Fruit fly (Drosophila melanogaster) whole organism, embryonic: ENCODE data around the gene Gr32a.

Source experiments
- Abd-B ChIP-seq: fragments of 200-800 bp; sonication (Bioruptor generic); optimal IDR thresholded peaks from 2 replicates; lab custom pipeline; 2018; ENCODE audit warnings: missing biosample characterization, mild to moderate bottlenecking, missing genetic modification characterization, moderate library complexity
- Atf6 ChIP-seq: fragments of 200-800 bp; sonication (Bioruptor generic); IDR thresholded peaks from 2 replicates; pipeline ENCODE4 v1.3.6; 2022; ENCODE audit warnings: missing biosample characterization, missing genetic modification characterization
- CG10147 ChIP-seq: fragments of 200-800 bp; sonication (Bioruptor generic); optimal IDR thresholded peaks from 2 replicates; lab custom pipeline; 2019; ENCODE audit warnings: missing biosample characterization, mild to moderate bottlenecking, missing genetic modification characterization, moderate library complexity
- CG11093 ChIP-seq: fragments of 200-800 bp; sonication (Bioruptor generic); IDR thresholded peaks from 3 replicates; pipeline ENCODE4 v1.3.6; 2022; ENCODE audit warnings: missing biosample characterization, missing genetic modification characterization
- CG11398 ChIP-seq: fragments of 200-800 bp; sonication (Bioruptor generic); optimal IDR thresholded peaks from 2 replicates; lab custom pipeline; 2016; ENCODE audit warnings: missing biosample characterization, missing genetic modification characterization
- CG11456 ChIP-seq: fragments of 200-800 bp; sonication (Bioruptor generic); IDR thresholded peaks from 3 replicates; pipeline ENCODE4 v1.3.6; 2022; ENCODE audit warnings: missing biosample characterization, missing genetic modification characterization
- CG11560 ChIP-seq: fragments of 200-800 bp; sonication (Bioruptor generic); IDR thresholded peaks from 3 replicates; pipeline ENCODE4 v1.3.6; 2022; ENCODE audit warnings: missing biosample characterization, missing genetic modification characterization
- CG12659 ChIP-seq: fragments of 200-800 bp; sonication (Bioruptor generic); optimal IDR thresholded peaks from 3 replicates; lab custom pipeline; 2017; ENCODE audit warnings: mild to moderate bottlenecking, missing biosample characterization, missing genetic modification reagents, missing genetic modification characterization
- CG12744 ChIP-seq: fragments of 200-800 bp; sonication (Bioruptor generic); optimal IDR thresholded peaks from 2 replicates; lab custom pipeline; 2016; ENCODE audit warnings: missing biosample characterization, missing genetic modification characterization
- CG13424 ChIP-seq: fragments of 200-800 bp; sonication (Bioruptor generic); optimal IDR thresholded peaks from 2 replicates; lab custom pipeline; 2019; ENCODE audit warnings: missing biosample characterization, mild to moderate bottlenecking, missing genetic modification characterization, moderate library complexity
- CG14667 ChIP-seq: fragments of 200-800 bp; sonication (Bioruptor generic); IDR thresholded peaks from 2 replicates; pipeline ENCODE4 v1.3.6; 2022; ENCODE audit warnings: missing biosample characterization, missing genetic modification characterization
- CG15514 ChIP-seq: fragments of 200-800 bp; sonication (Bioruptor generic); optimal IDR thresholded peaks from 3 replicates; lab custom pipeline; 2017; ENCODE audit warnings: missing biosample characterization, missing genetic modification characterization, mild to moderate bottlenecking, moderate library complexity, missing genetic modification reagents
- CG16779 ChIP-seq: fragments of 200-800 bp; sonication (Bioruptor generic); IDR thresholded peaks from 2 replicates; pipeline ENCODE4 v1.3.6; 2022; ENCODE audit warnings: missing biosample characterization, missing genetic modification characterization
- CG16815 ChIP-seq: fragments of 200-800 bp; sonication (Bioruptor generic); optimal IDR thresholded peaks from 3 replicates; lab custom pipeline; 2017; ENCODE audit warnings: missing biosample characterization, mild to moderate bottlenecking, missing genetic modification characterization
- CG18262 ChIP-seq: fragments of 200-800 bp; optimal IDR thresholded peaks from 3 replicates; lab custom pipeline; 2019; ENCODE audit warnings: missing biosample characterization, mild to moderate bottlenecking, missing genetic modification characterization, moderate library complexity
- CG2129 ChIP-seq: fragments of 200-800 bp; sonication (Bioruptor generic); IDR thresholded peaks from 2 replicates; pipeline ENCODE4 v1.3.6; 2022; ENCODE audit warnings: missing biosample characterization, missing genetic modification characterization; ENCODE audit not compliant: partially characterized antibody
- CG30403 ChIP-seq: fragments of 200-800 bp; sonication (Bioruptor generic); optimal IDR thresholded peaks from 3 replicates; lab custom pipeline; 2016; ENCODE audit warnings: missing biosample characterization, missing genetic modification characterization
- CG4282 ChIP-seq: fragments of 200-800 bp; sonication (Bioruptor generic); optimal IDR thresholded peaks from 2 replicates; lab custom pipeline; 2016; ENCODE audit warnings: missing biosample characterization, missing genetic modification characterization
- CG4404 ChIP-seq: fragments of 200-800 bp; sonication (Bioruptor generic); IDR thresholded peaks from 2 replicates; pipeline ENCODE4 v1.3.6; 2022; ENCODE audit warnings: missing biosample characterization, missing genetic modification characterization
- CG6254 ChIP-seq: fragments of 200-800 bp; sonication (Bioruptor generic); optimal IDR thresholded peaks from 3 replicates; lab custom pipeline; 2017; ENCODE audit warnings: mild to moderate bottlenecking, missing biosample characterization, missing genetic modification reagents, missing genetic modification characterization
- CG6272 ChIP-seq: fragments of 200-800 bp; sonication (Bioruptor generic); IDR thresholded peaks from 2 replicates; pipeline ENCODE4 v1.3.6; 2022; ENCODE audit warnings: missing biosample characterization, missing genetic modification characterization
- CG6791 ChIP-seq: fragments of 200-800 bp; sonication (Bioruptor generic); IDR thresholded peaks from 3 replicates; pipeline ENCODE4 v1.3.6; 2022; ENCODE audit warnings: missing biosample characterization, missing genetic modification characterization; ENCODE audit not compliant: partially characterized antibody
- CG8388 ChIP-seq: fragments of 200-800 bp; sonication (Bioruptor generic); optimal IDR thresholded peaks from 2 replicates; lab custom pipeline; 2019; ENCODE audit warnings: missing biosample characterization, mild to moderate bottlenecking, missing genetic modification characterization, moderate library complexity
- D ChIP-seq, 2 experiments: fragments of 200-800 bp in 1 of 2; fragments of >200 bp in 1 of 2; sonication (Bioruptor generic) in 1 of 2; optimal IDR thresholded peaks; 2 replicates in 1 of 2; 3 replicates in 1 of 2; lab custom pipeline; 2017; ENCODE audit warnings: mild to moderate bottlenecking in 1 of 2, missing biosample characterization in 1 of 2, missing genetic modification characterization in 1 of 2, missing genetic modification reagents in 1 of 2
- Dip3 ChIP-seq: fragments of 200-800 bp; sonication (Bioruptor generic); optimal IDR thresholded peaks from 3 replicates; lab custom pipeline; 2016; ENCODE audit warnings: missing biosample characterization, missing genetic modification characterization
- Kr ChIP-seq: fragments of 200-800 bp; sonication (Bioruptor generic); optimal IDR thresholded peaks from 2 replicates; lab custom pipeline; 2017; ENCODE audit warnings: missing biosample characterization, mild to moderate bottlenecking, missing genetic modification characterization
- Oli ChIP-seq: fragments of 200-800 bp; sonication (Bioruptor generic); optimal IDR thresholded peaks from 2 replicates; lab custom pipeline; 2018; ENCODE audit warnings: missing biosample characterization, mild to moderate bottlenecking, missing genetic modification characterization, moderate library complexity
- Sry-β ChIP-seq: fragments of 200-800 bp; sonication (Bioruptor generic); optimal IDR thresholded peaks from 2 replicates; lab custom pipeline; 2018; ENCODE audit warnings: missing biosample characterization, mild to moderate bottlenecking, missing genetic modification characterization, moderate library complexity
- Stat92E ChIP-seq, 3 experiments: fragments of >200 bp in 2 of 3; fragments of 200-800 bp in 1 of 3; sonication (Bioruptor generic) in 1 of 3; optimal IDR thresholded peaks; 2 replicates each; lab custom pipeline; 2017 to 2019; ENCODE audit warnings: missing biosample characterization in 3 of 3, missing genetic modification characterization in 3 of 3, mild to moderate bottlenecking in 1 of 3, moderate library complexity in 1 of 3
- Tbp ChIP-seq: fragments of >200 bp; optimal IDR thresholded peaks from 2 replicates; lab custom pipeline; 2018; ENCODE audit warnings: missing biosample characterization, missing genetic modification characterization
- Xbp1 ChIP-seq: fragments of 200-800 bp; sonication (Bioruptor generic); optimal IDR thresholded peaks from 3 replicates; lab custom pipeline; 2016; ENCODE audit warnings: missing biosample characterization, mild to moderate bottlenecking, missing genetic modification characterization
- amos ChIP-seq: fragments of 200-800 bp; sonication (Bioruptor generic); IDR thresholded peaks from 2 replicates; pipeline ENCODE4 v1.3.6; 2022; ENCODE audit warnings: missing biosample characterization, missing genetic modification characterization; ENCODE audit not compliant: partially characterized antibody
- ara ChIP-seq: fragments of 200-800 bp; sonication (Bioruptor generic); IDR thresholded peaks from 2 replicates; pipeline ENCODE4 v1.3.6; 2022; ENCODE audit warnings: missing biosample characterization, missing genetic modification characterization
- bab2 ChIP-seq: fragments of 200-800 bp; sonication (Bioruptor generic); optimal IDR thresholded peaks from 2 replicates; lab custom pipeline; 2016; ENCODE audit warnings: missing biosample characterization, missing genetic modification characterization
- cas ChIP-seq: fragments of 200-800 bp; sonication (Bioruptor generic); IDR thresholded peaks from 2 replicates; pipeline ENCODE4 v1.3.6; 2022; ENCODE audit warnings: missing biosample characterization, missing genetic modification characterization
- dm ChIP-seq: fragments of 200-800 bp; sonication (Bioruptor generic); optimal IDR thresholded peaks from 3 replicates; lab custom pipeline; 2016; ENCODE audit warnings: missing biosample characterization, missing genetic modification characterization
- dmrt11E ChIP-seq: fragments of 200-800 bp; sonication (Bioruptor generic); optimal IDR thresholded peaks from 3 replicates; lab custom pipeline; 2018; ENCODE audit warnings: missing biosample characterization, mild to moderate bottlenecking, missing genetic modification characterization, moderate library complexity
- dpn ChIP-seq, 2 experiments: fragments of 200-800 bp; sonication (Bioruptor generic); optimal IDR thresholded peaks; 3 replicates each; lab custom pipeline; 2016; ENCODE audit warnings: missing biosample characterization in 2 of 2, missing genetic modification characterization in 2 of 2
- fd3F ChIP-seq: fragments of 200-800 bp; sonication (Bioruptor generic); optimal IDR thresholded peaks from 2 replicates; lab custom pipeline; 2018; ENCODE audit warnings: missing biosample characterization, mild to moderate bottlenecking, missing genetic modification characterization, moderate library complexity
- odd ChIP-seq: fragments of 200-800 bp; sonication (Bioruptor generic); optimal IDR thresholded peaks from 2 replicates; lab custom pipeline; 2017; ENCODE audit warnings: missing biosample characterization, mild to moderate bottlenecking, missing genetic modification characterization
- pita ChIP-seq: fragments of 200-800 bp; sonication (Bioruptor generic); optimal IDR thresholded peaks from 2 replicates; lab custom pipeline; 2017; ENCODE audit warnings: missing biosample characterization, mild to moderate bottlenecking, missing genetic modification characterization
- ranshi ChIP-seq: fragments of 200-800 bp; sonication (Bioruptor generic); IDR thresholded peaks from 2 replicates; pipeline ENCODE4 v1.3.6; 2022; ENCODE audit warnings: missing biosample characterization, missing genetic modification characterization
- ro ChIP-seq: fragments of 200-800 bp; sonication (Bioruptor generic); IDR thresholded peaks from 2 replicates; pipeline ENCODE4 v1.3.6; 2022; ENCODE audit warnings: missing biosample characterization, missing genetic modification characterization
- row ChIP-seq: fragments of 200-800 bp; sonication (Bioruptor generic); IDR thresholded peaks from 3 replicates; pipeline ENCODE4 v1.3.6; 2022; ENCODE audit warnings: missing biosample characterization, missing genetic modification characterization
- sens-2 ChIP-seq: fragments of 200-800 bp; sonication (Bioruptor generic); IDR thresholded peaks from 2 replicates; pipeline ENCODE4 v1.3.6; 2022; ENCODE audit warnings: missing biosample characterization, missing genetic modification characterization
- sim ChIP-seq: fragments of 200-800 bp; sonication (Bioruptor generic); IDR thresholded peaks from 2 replicates; pipeline ENCODE4 v1.3.6; 2022; ENCODE audit warnings: missing biosample characterization, missing genetic modification characterization
- sqz ChIP-seq: fragments of 200-800 bp; sonication (Bioruptor generic); optimal IDR thresholded peaks from 3 replicates; lab custom pipeline; 2018; ENCODE audit warnings: missing biosample characterization, mild to moderate bottlenecking, missing genetic modification characterization
- ssp ChIP-seq: fragments of 200-800 bp; sonication (Bioruptor generic); IDR thresholded peaks from 2 replicates; pipeline ENCODE4 v1.3.6; 2022; ENCODE audit warnings: missing biosample characterization, missing genetic modification characterization
- tin ChIP-seq: fragments of 200-800 bp; sonication (Bioruptor generic); optimal IDR thresholded peaks from 3 replicates; lab custom pipeline; 2016; ENCODE audit warnings: missing biosample characterization, missing genetic modification characterization
- trem ChIP-seq: fragments of 200-800 bp; optimal IDR thresholded peaks from 3 replicates; lab custom pipeline; 2019; ENCODE audit warnings: missing biosample characterization, mild to moderate bottlenecking, missing genetic modification characterization, moderate library complexity
- yki ChIP-seq: fragments of >200 bp; optimal IDR thresholded peaks from 3 replicates; lab custom pipeline; 2018

The Gr32a gene

DNA sequence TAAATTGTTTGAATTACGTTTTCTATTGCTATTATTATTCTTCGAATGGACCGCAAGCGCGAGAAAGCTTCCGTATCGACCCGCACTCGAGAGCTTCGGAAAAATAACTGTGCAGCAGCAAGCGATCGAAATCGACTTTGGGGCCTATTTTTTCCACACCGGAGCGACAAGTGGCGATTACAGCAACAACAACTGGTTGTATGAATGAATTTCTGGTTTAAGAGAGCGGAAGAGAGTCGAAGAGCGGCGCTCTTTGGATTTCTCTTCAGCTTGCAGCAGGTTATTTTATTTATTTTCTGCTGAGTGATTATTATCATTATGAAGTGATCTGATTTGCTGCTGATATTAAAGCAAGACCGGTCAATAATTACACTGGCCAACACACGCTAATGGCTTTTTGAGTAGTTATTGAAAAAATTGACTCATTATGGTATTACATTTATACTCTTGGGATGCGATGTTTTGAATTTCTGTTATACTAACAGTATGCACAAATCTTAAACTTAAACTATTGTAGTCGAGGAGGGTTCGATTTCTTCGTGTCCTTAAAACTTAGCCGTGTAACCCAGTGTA is 46.8 kb upstream of the Gr32a start, which contains the start of gene Samuel (continued):
- TF ChIP-seq CG6254 (GFP tag; lab: Kevin White, UChicago) (no peak), dpn (GFP tag; optimal IDR thresholded peaks at IDR 0.05; lab: Kevin White, UChicago) (no peak), ranshi (GFP tag; lab: Robert Waterston, UW) (no peak), fd3F (GFP tag; lab: Kevin White, UChicago) (no peak), ara (GFP tag; lab: Robert Waterston, UW) (no peak), CG11456 (GFP tag; lab: Robert Waterston, UW) (no peak), CG6272 (no peak), CG2129 (GFP tag; lab: Robert Waterston, UW) (no peak), CG16815 (GFP tag; lab: Kevin White, UChicago) (no peak), CG4282 (GFP tag; lab: Kevin White, UChicago) (no peak), CG8388 (GFP tag; lab: Kevin White, UChicago) (no peak), Abd-B (GFP tag; lab: Kevin White, UChicago) (no peak), Tbp (GFP tag; lab: Kevin White, UChicago) (no peak), row (GFP tag; lab: Robert Waterston, UW) (no peak), tin (GFP tag; lab: Kevin White, UChicago) (no peak), amos (GFP tag; lab: Robert Waterston, UW) (peak; percentile 36; the same call in 1 of the 2 replicates), dmrt11E (tag; lab: Kevin White, UChicago) (no peak), cas (GFP tag; lab: Robert Waterston, UW) (no peak), yki (peak; percentile 39), CG12659 (GFP tag; lab: Kevin White, UChicago) (peak; percentile 16), Dip3 (GFP tag; lab: Kevin White, UChicago) (no peak), Stat92E (GFP tag; optimal IDR thresholded peaks at IDR 0.05; lab: Kevin White, UChicago) (peak in 1 of 3 experiments; percentile 37), sens-2 (GFP tag; lab: Robert Waterston, UW) (peak; percentile 78), D (optimal IDR thresholded peaks at IDR 0.05; lab: Kevin White, UChicago) (no peak), D (GFP tag; optimal IDR thresholded peaks at IDR 0.05; lab: Kevin White, UChicago) (no peak), Atf6 (GFP tag; lab: Robert Waterston, UW) (no peak), sqz (GFP tag; lab: Kevin White, UChicago) (no peak), dm (no peak), bab2 (GFP tag; lab: Kevin White, UChicago) (no peak), Oli (no peak), CG14667 (no peak), ssp (GFP tag; lab: Robert Waterston, UW) (no peak), ro (GFP tag; lab: Robert Waterston, UW) (no peak), CG18262 (tag; lab: Kevin White, UChicago) (peak; percentile 23), CG10147 (no peak), CG11398 (no peak), CG6791 (GFP tag; lab: Robert Waterston, UW) (no peak), CG11093 (no peak), odd (GFP tag; lab: Kevin White, UChicago) (peak; percentile 28), CG12744 (GFP tag; lab: Kevin White, UChicago) (no peak), Sry-β (GFP tag; lab: Kevin White, UChicago) (no peak), pita (GFP tag; lab: Kevin White, UChicago) (no peak), CG4404 (GFP tag; lab: Robert Waterston, UW) (no peak), sim (GFP tag; lab: Robert Waterston, UW) (no peak), trem (tag; lab: Kevin White, UChicago) (peak; percentile 0), CG30403 (peak; percentile 13), Xbp1 (GFP tag; lab: Kevin White, UChicago) (no peak), CG15514 (GFP tag; lab: Kevin White, UChicago) (no peak), Kr (GFP tag; lab: Kevin White, UChicago) (no peak), CG11560 (no peak), CG13424 (tag; lab: Kevin White, UChicago) (no peak), CG16779 (GFP tag; lab: Robert Waterston, UW) (no peak)
